Worm (Caenorhabditis elegans): ENCODE results near the gene M02D8.5.

- TF ChIP-seq him-1 (tag; optimal IDR thresholded peaks at IDR 0.05) = no peak
- TF ChIP-seq W03F9.2 (tag; optimal IDR thresholded peaks at IDR 0.05) = no peak
Measured at ce11 chrX:8737801-8738200, 23.6 kb downstream of the M02D8.5 start.
